Worm (Caenorhabditis elegans) whole organism, early embryonic: ENCODE measurements around the gene atg-2.

ENCODE experiments used
- B0310.2 ChIP-seq: sonication (generic microtip); optimal IDR thresholded peaks from 2 replicates; lab custom pipeline; 2016; ENCODE audit warnings: mild to moderate bottlenecking, missing genetic modification characterization, missing compliant biosample characterization
- F13C5.2 ChIP-seq: sonication (generic microtip); optimal IDR thresholded peaks from 2 replicates; lab custom pipeline; 2017; ENCODE audit warnings: mild to moderate bottlenecking, missing genetic modification characterization, inconsistent platforms, missing compliant biosample characterization
- aly-1 ChIP-seq: sonication (generic microtip); optimal IDR thresholded peaks from 2 replicates; lab custom pipeline; 2016; ENCODE audit warnings: missing genetic modification characterization, missing compliant biosample characterization
- ama-1 ChIP-seq: fragments of 150-350 bp; optimal IDR thresholded peaks from 2 replicates; lab custom pipeline; 2014
- ceh-13 ChIP-seq: fragments of 200-800 bp; sonication (Bioruptor generic); optimal IDR thresholded peaks from 2 replicates; lab custom pipeline; 2018; ENCODE audit warnings: mild to moderate bottlenecking, missing genetic modification characterization, missing compliant biosample characterization
- ceh-36 ChIP-seq: sonication (generic microtip); optimal IDR thresholded peaks from 2 replicates; lab custom pipeline; 2016; ENCODE audit warnings: missing genetic modification characterization, inconsistent platforms, missing compliant biosample characterization
- ets-7 ChIP-seq: sonication (generic microtip); optimal IDR thresholded peaks from 2 replicates; lab custom pipeline; 2016; ENCODE audit warnings: missing genotype, missing genetic modification characterization, missing compliant biosample characterization
- flt-1 ChIP-seq: fragments of 200-800 bp; sonication (Bioruptor generic); IDR thresholded peaks from 2 replicates; pipeline ENCODE4 v1.3.6; 2022; ENCODE audit warnings: missing genetic modification characterization, missing compliant biosample characterization
- hmbx-1 ChIP-seq: sonication (generic microtip); optimal IDR thresholded peaks from 2 replicates; lab custom pipeline; 2016; ENCODE audit warnings: mild to moderate bottlenecking, missing genetic modification characterization, missing compliant biosample characterization
- hmg-4 ChIP-seq: fragments of 200-800 bp; sonication (Bioruptor generic); optimal IDR thresholded peaks from 2 replicates; lab custom pipeline; 2018; ENCODE audit warnings: mild to moderate bottlenecking, missing genetic modification characterization, missing compliant biosample characterization
- hnd-1 ChIP-seq: sonication (generic microtip); optimal IDR thresholded peaks from 2 replicates; lab custom pipeline; 2016; ENCODE audit warnings: missing genetic modification characterization, missing compliant biosample characterization
- pes-1 ChIP-seq: fragments of 200-800 bp; sonication (Bioruptor generic); IDR thresholded peaks from 2 replicates; pipeline ENCODE4 v1.3.6; 2022; ENCODE audit warnings: missing genetic modification reagents, missing genetic modification characterization, missing compliant biosample characterization
- scrt-1 ChIP-seq: fragments of 200-800 bp; sonication (Bioruptor generic); IDR thresholded peaks from 2 replicates; pipeline ENCODE4 v1.3.6; 2022; ENCODE audit warnings: missing genetic modification characterization, missing compliant biosample characterization
- sea-1 ChIP-seq: fragments of 200-800 bp; sonication (Bioruptor generic); conservative IDR thresholded peaks from 2 replicates; pipeline ENCODE4 v1.3.6; 2022; ENCODE audit warnings: missing genetic modification characterization, missing compliant biosample characterization
- tbx-11 ChIP-seq: fragments of 200-800 bp; sonication (Bioruptor generic); IDR thresholded peaks from 2 replicates; pipeline ENCODE4 v1.3.6; 2022; ENCODE audit warnings: missing genetic modification characterization, missing compliant biosample characterization
- tbx-37 ChIP-seq: fragments of 200-800 bp; sonication (Bioruptor generic); conservative IDR thresholded peaks from 2 replicates; pipeline ENCODE4 v1.3.6; 2022; ENCODE audit warnings: missing genetic modification reagents, missing genetic modification characterization, missing compliant biosample characterization
- tra-4 ChIP-seq: sonication (generic microtip); optimal IDR thresholded peaks from 2 replicates; lab custom pipeline; 2017; ENCODE audit warnings: missing genetic modification characterization, missing compliant biosample characterization

The atg-2 gene

DNA sequence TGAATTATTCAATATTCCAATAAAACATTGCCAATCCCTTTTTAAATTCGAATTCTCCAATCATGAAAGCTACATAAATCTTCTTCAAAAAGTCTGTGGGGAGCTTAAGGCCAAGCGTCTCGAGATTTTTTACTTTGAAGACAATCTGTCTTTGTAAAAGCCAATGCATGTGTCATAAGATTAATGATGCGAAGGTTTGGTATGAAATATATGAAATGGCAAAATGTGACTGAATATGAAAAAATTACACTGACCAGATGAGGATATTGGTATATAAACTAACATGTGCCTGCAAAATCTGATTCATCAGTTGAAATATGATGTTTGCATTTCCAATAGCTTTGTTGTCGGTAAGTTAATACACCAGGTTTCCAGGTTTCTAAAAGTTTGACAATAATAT is 39.4 kb downstream of the atg-2 start, which contains the start of gene C53B7.2:
TSS of gene C53B7.2 (plus strand) at position 301 of the 400 bp plus-strand sequence.
- TF ChIP-seq hnd-1 (tag; lab: Kevin White, UChicago) (no peak), ceh-13 (GFP tag; lab: Kevin White, UChicago) (no peak), pes-1 (GFP tag; lab: Robert Waterston, UW) (no peak), scrt-1 (GFP tag; lab: Robert Waterston, UW) (no peak), tbx-11 (no peak), ama-1 (lab: Kevin White, UChicago) (no peak), ets-7 (tag; lab: Kevin White, UChicago) (no peak), hmg-4 (GFP tag; lab: Kevin White, UChicago) (no peak), sea-1 (no peak), F13C5.2 (tag; lab: Kevin White, UChicago) (no peak), tbx-37 (GFP tag; lab: Robert Waterston, UW) (no peak), ceh-36 (tag; lab: Kevin White, UChicago) (no peak), aly-1 (no peak), B0310.2 (tag; lab: Kevin White, UChicago) (no peak), tra-4 (no peak)

- TF ChIP-seq tbx-37 (GFP tag; lab: Robert Waterston, UW) = no peak
- TF ChIP-seq hmg-4 (GFP tag; lab: Kevin White, UChicago) = no peak
- TF ChIP-seq hnd-1 (tag; lab: Kevin White, UChicago) = no peak
- TF ChIP-seq aly-1 = no peak
These were observed 42.0 kb downstream of the atg-2 start for ce11 chrX:6848596-6848995.

ce11 chrX:6850412-6850811 is 43.8 kb downstream of the atg-2 start:
- no peak for TF ChIP-seq tra-4
- no peak for TF ChIP-seq sea-1
- TF ChIP-seq F13C5.2 (tag; lab: Kevin White, UChicago) = no peak
- TF ChIP-seq tbx-11 = no peak
- TF ChIP-seq tbx-37 (GFP tag; lab: Robert Waterston, UW) = no peak
- no peak for TF ChIP-seq ceh-13 (GFP tag; lab: Kevin White, UChicago)
- TF ChIP-seq flt-1 (GFP tag; lab: Robert Waterston, UW) = no peak
- TF ChIP-seq ceh-36 (tag; lab: Kevin White, UChicago) = no peak
- TF ChIP-seq ets-7 (tag; lab: Kevin White, UChicago) = no peak
- TF ChIP-seq hmg-4 (GFP tag; lab: Kevin White, UChicago) = no peak
- TF ChIP-seq hnd-1 (tag; lab: Kevin White, UChicago) = no peak
- TF ChIP-seq scrt-1 (GFP tag; lab: Robert Waterston, UW) = no peak

DNA sequence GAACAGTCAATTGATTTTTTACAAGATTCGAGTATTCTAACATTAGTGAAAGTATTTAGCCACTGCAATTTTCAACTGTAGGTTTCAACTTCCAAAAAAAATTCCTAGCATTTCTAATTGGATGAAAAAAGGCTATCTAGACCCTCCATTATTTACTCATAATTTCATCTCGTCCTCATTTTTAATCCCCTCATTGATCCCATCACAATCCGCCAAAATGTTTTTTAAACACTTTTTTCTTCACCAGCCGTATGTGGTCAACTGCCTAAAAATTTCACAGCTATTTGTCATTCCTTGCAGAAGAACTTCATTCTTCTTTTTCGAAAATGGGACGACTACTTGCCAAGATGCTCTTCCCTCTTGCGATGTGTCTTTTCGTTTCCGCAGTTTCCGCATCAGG is 46.8 kb downstream of the atg-2 start, which contains the start of gene rig-3:
TSS of gene rig-3 (plus strand) at position 301 of the 400 bp plus-strand sequence.
- TF ChIP-seq pes-1 (GFP tag; lab: Robert Waterston, UW) (no peak), ets-7 (tag; lab: Kevin White, UChicago) (no peak), flt-1 (GFP tag; lab: Robert Waterston, UW) (no peak), tra-4 (no peak)

ce11 chrX:6856793-6857192 is 50.2 kb downstream of the atg-2 start:
- TF ChIP-seq aly-1 (no peak), ceh-13 (GFP tag; lab: Kevin White, UChicago) (no peak), ets-7 (tag; lab: Kevin White, UChicago) (no peak), tra-4 (no peak), pes-1 (GFP tag; lab: Robert Waterston, UW) (no peak), ama-1 (lab: Kevin White, UChicago) (no peak), flt-1 (GFP tag; lab: Robert Waterston, UW) (no peak), B0310.2 (tag; lab: Kevin White, UChicago) (no peak), tbx-11 (no peak), ceh-36 (tag; lab: Kevin White, UChicago) (no peak), sea-1 (no peak), hmg-4 (GFP tag; lab: Kevin White, UChicago) (no peak), tbx-37 (GFP tag; lab: Robert Waterston, UW) (no peak), hnd-1 (tag; lab: Kevin White, UChicago) (no peak), scrt-1 (GFP tag; lab: Robert Waterston, UW) (no peak), F13C5.2 (tag; lab: Kevin White, UChicago) (no peak), hmbx-1 (tag; lab: Kevin White, UChicago) (no peak)

ce11 chrX:6861564-6861963 is 55.0 kb downstream of the atg-2 start:
- TF ChIP-seq hmg-4 (GFP tag; lab: Kevin White, UChicago) (no peak), hnd-1 (tag; lab: Kevin White, UChicago) (no peak), tra-4 (no peak), pes-1 (GFP tag; lab: Robert Waterston, UW) (no peak), tbx-11 (no peak), aly-1 (no peak), tbx-37 (GFP tag; lab: Robert Waterston, UW) (no peak), B0310.2 (tag; lab: Kevin White, UChicago) (no peak), hmbx-1 (tag; lab: Kevin White, UChicago) (no peak)

DNA sequence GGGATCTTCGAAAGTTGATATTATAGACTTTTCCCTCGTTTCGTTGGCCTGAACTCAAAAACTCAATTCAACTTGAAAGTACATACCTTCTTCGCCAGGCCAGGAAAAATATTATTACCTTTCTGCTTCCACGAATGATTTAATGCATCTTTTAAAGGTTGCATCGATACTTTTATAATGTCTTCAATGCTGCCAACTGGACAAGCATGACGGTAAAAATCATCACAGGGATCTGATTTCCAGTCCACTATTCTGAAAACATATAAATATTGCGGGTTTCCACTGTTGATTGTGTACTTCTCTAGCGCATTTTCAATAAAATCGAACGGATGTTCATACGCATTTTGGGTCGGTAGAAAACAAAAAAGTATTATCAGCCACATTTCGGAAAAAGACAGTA is 56.5 kb downstream of the atg-2 start, which contains the start of gene nep-4:
TSS of gene nep-4 (minus strand) at position 393 of the 400 bp plus-strand sequence.
- TF ChIP-seq pes-1 (GFP tag; lab: Robert Waterston, UW) (no peak), tra-4 (no peak), tbx-11 (no peak), ets-7 (tag; lab: Kevin White, UChicago) (no peak), ama-1 (lab: Kevin White, UChicago) (no peak), hnd-1 (tag; lab: Kevin White, UChicago) (no peak), sea-1 (no peak), ceh-13 (GFP tag; lab: Kevin White, UChicago) (no peak), hmg-4 (GFP tag; lab: Kevin White, UChicago) (no peak), aly-1 (no peak), F13C5.2 (tag; lab: Kevin White, UChicago) (no peak), ceh-36 (tag; lab: Kevin White, UChicago) (no peak), hmbx-1 (tag; lab: Kevin White, UChicago) (no peak)
